Worm (Caenorhabditis elegans) whole organism, L1 larva: ENCODE measurements around the gene zgpa-1.

Experiments used
- nhr-76 ChIP-seq: sonication (generic microtip); optimal IDR thresholded peaks from 2 replicates; lab custom pipeline; 2017; ENCODE audit warnings: missing biosample characterization, missing genetic modification characterization
- pag-3 ChIP-seq: sonication (generic microtip); optimal IDR thresholded peaks from 2 replicates; lab custom pipeline; 2017; ENCODE audit warnings: missing genetic modification characterization, mild to moderate bottlenecking, missing compliant biosample characterization, antibody characterized with exemption, borderline replicate concordance; ENCODE audit not compliant: insufficient read depth
- rnt-1 ChIP-seq: sonication (generic microtip); optimal IDR thresholded peaks from 2 replicates; lab custom pipeline; 2016; ENCODE audit warnings: mild to moderate bottlenecking, missing genetic modification characterization, moderate library complexity, missing compliant biosample characterization
- skn-1 ChIP-seq: fragments of 150-350 bp; optimal IDR thresholded peaks from 2 replicates; lab custom pipeline; 2014; ENCODE audit warnings: missing biosample characterization, missing genetic modification characterization
- sox-4 ChIP-seq: sonication (generic microtip); optimal IDR thresholded peaks from 2 replicates; lab custom pipeline; 2016; ENCODE audit warnings: missing genetic modification characterization, missing compliant biosample characterization

- TF ChIP-seq rnt-1 (tag; lab: Kevin White, UChicago) (no peak), skn-1 (tag; lab: Kevin White, UChicago) (no peak), nhr-76 (tag; lab: Kevin White, UChicago) (no peak), sox-4 (tag; lab: Kevin White, UChicago) (no peak), pag-3 (tag; lab: Kevin White, UChicago) (no peak)
Measured at ce11 chrIV:7783801-7784411, 28.7 kb downstream of the zgpa-1 start, which contains the start of gene tag-321.
